Worm (Caenorhabditis elegans): Measurements from ENCODE around the gene Y54G2A.45.

Y54G2A.45 gene

DNA sequence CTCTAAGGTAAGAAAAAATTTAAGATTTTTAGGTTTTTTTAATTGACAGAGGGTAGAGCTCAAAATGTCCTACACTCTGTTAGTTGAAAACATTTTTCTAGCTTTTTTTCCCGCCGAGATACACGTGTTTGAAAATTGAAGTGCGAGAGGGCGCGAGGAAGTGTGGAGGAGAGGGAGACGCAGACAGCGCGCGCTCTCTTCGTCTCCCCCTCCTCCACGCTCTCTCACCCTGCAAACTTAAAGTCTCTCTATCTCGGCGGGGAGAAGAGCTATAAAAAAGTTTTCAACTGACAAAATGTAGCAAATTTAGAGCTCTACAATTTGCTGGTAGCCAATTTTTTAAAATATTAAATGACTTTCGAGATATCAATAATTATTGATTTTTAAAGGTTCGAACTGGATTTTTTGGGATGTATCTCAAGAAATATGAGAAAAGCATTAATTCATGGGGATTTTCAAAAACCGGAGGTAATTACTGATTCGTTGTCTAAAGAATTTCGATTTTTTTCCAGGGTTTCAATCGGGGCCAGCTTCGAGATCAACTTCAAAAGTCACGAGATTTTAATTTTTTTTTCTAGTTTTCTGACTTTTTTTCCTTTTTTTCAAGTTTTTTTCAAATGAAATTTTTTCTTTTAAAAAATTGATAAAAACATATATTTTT, 40.5 kb upstream of the Y54G2A.45 start (continued):
- peak; percentile 17; the same call in 1 of the 2 replicates for TF ChIP-seq B0336.3 (GFP tag; IDR thresholded peaks at IDR 0.05)
- no peak for TF ChIP-seq ztf-25 (GFP tag; IDR thresholded peaks at IDR 0.05)
- no peak for TF ChIP-seq F22D6.2 (tag; optimal IDR thresholded peaks at IDR 0.05)
- no peak for TF ChIP-seq ceh-91 (GFP tag; IDR thresholded peaks at IDR 0.05)
- TF ChIP-seq hlh-12 (tag; optimal IDR thresholded peaks at IDR 0.05), result no peak
- no peak for TF ChIP-seq Y56A3A.18 (GFP tag; IDR thresholded peaks at IDR 0.05)
- TF ChIP-seq him-1 (tag; optimal IDR thresholded peaks at IDR 0.05), result no peak
- TF ChIP-seq athp-1 (tag; optimal IDR thresholded peaks at IDR 0.05), result peak; percentile 49
- TF ChIP-seq pha-4 (tag; optimal IDR thresholded peaks at IDR 0.05), result no peak
- no peak for TF ChIP-seq B0035.1 (tag; optimal IDR thresholded peaks at IDR 0.05)
- TF ChIP-seq ztf-3 (GFP tag; optimal IDR thresholded peaks at IDR 0.05), result no peak
- TF ChIP-seq F39B2.1 (GFP tag; IDR thresholded peaks at IDR 0.05), result no peak
- peak; percentile 29; the same call in 1 of the 2 replicates for TF ChIP-seq Y53G8AR.9 (GFP tag; conservative IDR thresholded peaks at IDR 0.05)
- 0 out of 2 replicates have a peak, but pooled peaks have one; percentile 8 for TF ChIP-seq ekl-4 (GFP tag; IDR thresholded peaks at IDR 0.05)
- TF ChIP-seq ZK185.1 (tag; optimal IDR thresholded peaks at IDR 0.05; ENCODE audit: poor library complexity, severe bottlenecking), result no peak
- TF ChIP-seq K12H6.12 (tag; optimal IDR thresholded peaks at IDR 0.05), result no peak
- no peak for TF ChIP-seq lir-1 (GFP tag; conservative IDR thresholded peaks at IDR 0.05)
- no peak for TF ChIP-seq F57A8.1 (GFP tag; optimal IDR thresholded peaks at IDR 0.05)
- peak; percentile 74 for TF ChIP-seq ztf-26 (tag; optimal IDR thresholded peaks at IDR 0.05)
- TF ChIP-seq chd-7 (tag; optimal IDR thresholded peaks at IDR 0.05), result peak; percentile 62
- no peak for TF ChIP-seq T26A5.8 (tag; optimal IDR thresholded peaks at IDR 0.05)
- no peak for TF ChIP-seq C06A6.2 (GFP tag; conservative IDR thresholded peaks at IDR 0.05)
- no peak for TF ChIP-seq attf-5 (GFP tag; optimal IDR thresholded peaks at IDR 0.05)
- TF ChIP-seq snpc-3.4 (tag; optimal IDR thresholded peaks at IDR 0.05), result no peak
- TF ChIP-seq ceh-100 (GFP tag; IDR thresholded peaks at IDR 0.05), result no peak
- TF ChIP-seq mes-4 (tag; optimal IDR thresholded peaks at IDR 0.05), result no peak
- no peak for TF ChIP-seq let-607 (tag; optimal IDR thresholded peaks at IDR 0.05)
- no peak for TF ChIP-seq F37B4.10 (GFP tag; IDR thresholded peaks at IDR 0.05)
- no peak for TF ChIP-seq nfya-1 (tag; optimal IDR thresholded peaks at IDR 0.05; ENCODE audit: borderline replicate concordance, insufficient read depth)

DNA sequence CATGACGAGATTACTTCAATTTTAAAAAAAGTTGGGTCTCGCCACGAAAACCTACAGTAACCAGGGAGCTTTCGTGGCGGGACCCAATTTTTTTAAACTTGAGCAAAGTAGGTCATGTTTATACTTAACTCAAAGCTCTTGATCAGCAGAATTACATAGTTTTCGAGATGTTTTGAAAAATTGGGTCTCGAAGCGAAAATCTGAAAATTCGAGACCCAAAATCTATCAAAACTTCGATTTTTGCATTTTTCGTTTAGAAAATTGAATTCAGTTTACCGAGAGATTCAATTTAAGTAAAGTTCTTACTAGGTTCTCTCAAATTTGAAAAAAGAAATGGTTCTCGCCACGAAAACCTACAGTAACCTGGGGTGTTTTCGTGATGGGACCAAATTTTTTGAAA, 35.6 kb upstream of the Y54G2A.45 start:
- TF ChIP-seq somi-1 (GFP tag; optimal IDR thresholded peaks at IDR 0.05), result peak; percentile 7
- no peak for TF ChIP-seq lag-1 (GFP tag; IDR thresholded peaks at IDR 0.05)
- TF ChIP-seq ceh-91 (GFP tag; IDR thresholded peaks at IDR 0.05), result no peak

DNA sequence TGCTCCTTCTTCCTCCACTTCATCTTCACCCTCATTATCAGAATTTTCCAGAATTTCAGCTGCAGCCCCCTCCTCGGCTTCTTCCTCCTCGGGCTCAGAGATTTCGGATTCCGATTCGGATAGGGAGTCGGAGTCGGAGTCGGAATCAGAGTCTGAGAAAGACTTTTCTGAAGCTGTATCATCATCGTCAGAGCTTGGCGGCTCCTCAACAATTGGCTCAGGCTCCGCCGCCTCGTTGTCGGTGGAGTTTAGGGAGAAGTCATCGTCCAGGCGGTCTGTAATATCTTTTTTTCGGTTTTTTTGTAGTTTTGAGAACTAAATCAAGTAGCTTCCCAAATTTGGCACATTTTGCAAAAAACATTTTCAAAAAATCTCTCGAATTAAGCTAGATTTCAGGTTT, 34.8 kb upstream of the Y54G2A.45 start:
- TF ChIP-seq zim-3 (tag; optimal IDR thresholded peaks at IDR 0.05) (no peak), nhr-120 (GFP tag; IDR thresholded peaks at IDR 0.05) (0 out of 2 replicates have a peak, but pooled peaks have one; percentile 27), ztf-26 (tag; optimal IDR thresholded peaks at IDR 0.05) (peak; percentile 12), cebp-2 (GFP tag; IDR thresholded peaks at IDR 0.05) (0 out of 2 replicates have a peak, but pooled peaks have one; percentile 59), mes-4 (tag; optimal IDR thresholded peaks at IDR 0.05) (no peak), ceh-79 (tag; optimal IDR thresholded peaks at IDR 0.05) (peak; percentile 51), zfh-2 (GFP tag; conservative IDR thresholded peaks at IDR 0.05) (peak; percentile 78), F33H1.4 (GFP tag; IDR thresholded peaks at IDR 0.05) (no peak), ceh-40 (GFP tag; IDR thresholded peaks at IDR 0.05) (no peak), K12H6.12 (tag; optimal IDR thresholded peaks at IDR 0.05) (no peak), let-607 (tag; optimal IDR thresholded peaks at IDR 0.05) (no peak), B0336.3 (GFP tag; IDR thresholded peaks at IDR 0.05) (0 out of 2 replicates have a peak, but pooled peaks have one; percentile 11), fkh-3 (tag; optimal IDR thresholded peaks at IDR 0.05) (peak; percentile 23), K11D2.4 (GFP tag; IDR thresholded peaks at IDR 0.05) (no peak), ccch-3 (GFP tag; optimal IDR thresholded peaks at IDR 0.05) (no peak), unc-62 (GFP tag; optimal IDR thresholded peaks at IDR 0.05) (no peak), nhr-27 (tag; optimal IDR thresholded peaks at IDR 0.05) (no peak), Y67H2A.10 (GFP tag; conservative IDR thresholded peaks at IDR 0.05) (0 out of 2 replicates have a peak, but pooled peaks have one; percentile 10), hsf-1 (GFP tag; IDR thresholded peaks at IDR 0.05) (no peak), dpl-1 (GFP tag; optimal IDR thresholded peaks at IDR 0.05) (no peak)
